Worm (Caenorhabditis elegans): ENCODE measurements around the gene Y71H2AM.20.

Y71H2AM.20 gene

DNA sequence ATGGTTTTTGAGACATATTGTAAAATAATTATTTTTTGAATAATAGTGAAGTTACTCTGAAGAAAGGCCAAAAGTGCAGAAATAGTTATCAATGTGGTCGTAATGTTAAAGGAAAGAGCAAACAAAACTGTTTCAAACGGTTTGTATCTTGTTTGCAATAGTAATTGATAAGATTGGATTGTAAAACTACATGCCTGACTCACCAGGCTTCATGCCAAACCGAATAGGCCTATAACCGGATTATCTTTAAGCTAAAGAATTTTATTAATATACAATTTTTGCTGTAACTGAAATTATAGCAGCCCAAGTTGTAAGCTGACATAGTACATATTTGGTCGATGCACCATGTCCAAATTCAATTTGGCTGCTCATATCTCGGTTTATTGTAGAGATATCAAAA is 39.2 kb downstream of the Y71H2AM.20 start, which contains the start of gene Y71H2AM.14:
TSS of gene Y71H2AM.14 (minus strand) at position 101 of the 400 bp plus-strand sequence.
- TF ChIP-seq ceh-13 (GFP tag; optimal IDR thresholded peaks at IDR 0.05), result no peak
- TF ChIP-seq ets-7 (tag; optimal IDR thresholded peaks at IDR 0.05), result no peak
- no peak for TF ChIP-seq ama-1 (optimal IDR thresholded peaks at IDR 0.05)
- no peak for TF ChIP-seq aly-1 (tag; optimal IDR thresholded peaks at IDR 0.05)
- TF ChIP-seq hnd-1 (tag; optimal IDR thresholded peaks at IDR 0.05), result no peak
- no peak for TF ChIP-seq B0310.2 (tag; optimal IDR thresholded peaks at IDR 0.05)
- no peak for TF ChIP-seq flt-1 (GFP tag; IDR thresholded peaks at IDR 0.05)
- TF ChIP-seq F13C5.2 (tag; optimal IDR thresholded peaks at IDR 0.05), result no peak
- TF ChIP-seq tbx-37 (GFP tag; conservative IDR thresholded peaks at IDR 0.05), result no peak
- no peak for TF ChIP-seq ceh-36 (tag; optimal IDR thresholded peaks at IDR 0.05)
- no peak for TF ChIP-seq tbx-11 (GFP tag; IDR thresholded peaks at IDR 0.05)
- no peak for TF ChIP-seq pes-1 (GFP tag; IDR thresholded peaks at IDR 0.05)
- no peak for TF ChIP-seq sea-1 (GFP tag; conservative IDR thresholded peaks at IDR 0.05)
- no peak for TF ChIP-seq scrt-1 (GFP tag; IDR thresholded peaks at IDR 0.05)
- no peak for TF ChIP-seq hmbx-1 (tag; optimal IDR thresholded peaks at IDR 0.05)
- no peak for TF ChIP-seq tra-4 (tag; optimal IDR thresholded peaks at IDR 0.05)
- TF ChIP-seq hmg-4 (GFP tag; optimal IDR thresholded peaks at IDR 0.05), result no peak

DNA sequence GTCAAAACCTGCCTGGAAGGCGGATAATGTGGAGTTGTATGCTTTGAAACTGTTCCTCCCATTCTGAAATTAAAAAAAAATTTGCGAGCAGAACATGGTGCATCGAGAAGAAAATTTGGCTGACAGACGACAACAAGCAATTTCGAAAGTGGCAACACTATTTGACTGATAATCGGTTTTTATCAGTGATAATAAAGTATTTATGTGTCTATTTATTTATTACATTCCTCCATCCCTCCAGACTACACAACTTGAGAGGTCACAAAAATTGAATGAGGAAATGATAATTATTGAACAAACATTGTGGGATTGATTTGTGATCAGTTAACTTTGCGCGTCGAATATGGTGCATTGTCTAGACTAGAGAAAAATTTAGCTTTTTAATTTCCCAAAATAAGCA is 46.3 kb downstream of the Y71H2AM.20 start, which contains the start of gene cest-25:
TSS of gene cest-25 (minus strand) at position 63 of the 400 bp plus-strand sequence.
- TF ChIP-seq aly-1 (tag; optimal IDR thresholded peaks at IDR 0.05), result no peak
- no peak for TF ChIP-seq hmg-4 (GFP tag; optimal IDR thresholded peaks at IDR 0.05)
- no peak for TF ChIP-seq scrt-1 (GFP tag; IDR thresholded peaks at IDR 0.05)
- TF ChIP-seq tbx-37 (GFP tag; conservative IDR thresholded peaks at IDR 0.05), result no peak
- no peak for TF ChIP-seq ceh-36 (tag; optimal IDR thresholded peaks at IDR 0.05)
- TF ChIP-seq ceh-13 (GFP tag; optimal IDR thresholded peaks at IDR 0.05), result no peak
- TF ChIP-seq ama-1 (optimal IDR thresholded peaks at IDR 0.05), result no peak
- TF ChIP-seq pes-1 (GFP tag; IDR thresholded peaks at IDR 0.05), result no peak
- no peak for TF ChIP-seq tra-4 (tag; optimal IDR thresholded peaks at IDR 0.05)
- no peak for TF ChIP-seq F13C5.2 (tag; optimal IDR thresholded peaks at IDR 0.05)
- no peak for TF ChIP-seq flt-1 (GFP tag; IDR thresholded peaks at IDR 0.05)
- TF ChIP-seq hnd-1 (tag; optimal IDR thresholded peaks at IDR 0.05), result no peak
- no peak for TF ChIP-seq tbx-11 (GFP tag; IDR thresholded peaks at IDR 0.05)
- no peak for TF ChIP-seq ets-7 (tag; optimal IDR thresholded peaks at IDR 0.05)
- TF ChIP-seq B0310.2 (tag; optimal IDR thresholded peaks at IDR 0.05), result no peak
- TF ChIP-seq sea-1 (GFP tag; conservative IDR thresholded peaks at IDR 0.05), result no peak
- no peak for TF ChIP-seq hmbx-1 (tag; optimal IDR thresholded peaks at IDR 0.05)

DNA sequence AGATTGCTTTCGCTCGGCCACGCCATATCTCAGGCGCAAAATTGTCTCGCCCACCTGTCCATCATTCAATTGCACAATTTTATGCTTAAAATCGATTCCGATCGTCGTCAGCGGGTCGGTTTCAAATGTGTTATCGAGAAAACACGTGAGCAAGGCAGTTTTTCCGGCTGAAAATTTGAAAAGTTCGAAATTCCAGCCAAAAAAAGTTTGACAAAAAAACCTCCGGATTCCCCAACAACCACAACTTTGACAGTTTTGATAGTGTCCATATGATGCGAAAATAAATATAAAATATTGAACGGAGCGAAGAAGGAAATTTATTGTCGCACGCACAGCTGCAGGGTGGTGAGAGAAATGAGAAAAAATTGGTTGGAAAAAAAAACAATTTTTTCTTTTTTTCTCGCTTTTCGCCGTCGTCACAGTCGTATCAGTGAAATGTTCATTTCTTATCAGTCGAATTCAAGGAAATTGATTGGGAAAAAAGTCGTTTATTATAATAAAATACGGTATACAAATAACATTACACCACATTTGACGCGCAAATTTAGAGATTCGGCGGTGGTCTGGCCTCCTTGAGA is 52.1 kb downstream of the Y71H2AM.20 start, which contains the start of gene Y71H2AM.12:
TSS of gene Y71H2AM.12 (minus strand) at position 486 of the 578 bp plus-strand sequence.
- TF ChIP-seq B0310.2 (tag; optimal IDR thresholded peaks at IDR 0.05), result no peak
- TF ChIP-seq aly-1 (tag; optimal IDR thresholded peaks at IDR 0.05), result no peak
- TF ChIP-seq hnd-1 (tag; optimal IDR thresholded peaks at IDR 0.05), result no peak
- no peak for TF ChIP-seq pes-1 (GFP tag; IDR thresholded peaks at IDR 0.05)
- TF ChIP-seq sea-1 (GFP tag; conservative IDR thresholded peaks at IDR 0.05), result no peak
- TF ChIP-seq tbx-11 (GFP tag; IDR thresholded peaks at IDR 0.05), result no peak
- TF ChIP-seq tbx-37 (GFP tag; conservative IDR thresholded peaks at IDR 0.05), result no peak
- TF ChIP-seq tra-4 (tag; optimal IDR thresholded peaks at IDR 0.05), result no peak
- no peak for TF ChIP-seq F13C5.2 (tag; optimal IDR thresholded peaks at IDR 0.05)
- TF ChIP-seq ceh-36 (tag; optimal IDR thresholded peaks at IDR 0.05), result no peak
- no peak for TF ChIP-seq flt-1 (GFP tag; IDR thresholded peaks at IDR 0.05)
- TF ChIP-seq hmbx-1 (tag; optimal IDR thresholded peaks at IDR 0.05), result no peak
- no peak for TF ChIP-seq ceh-13 (GFP tag; optimal IDR thresholded peaks at IDR 0.05)
- TF ChIP-seq hmg-4 (GFP tag; optimal IDR thresholded peaks at IDR 0.05), result no peak
